Worm (Caenorhabditis elegans) whole organism, early embryonic: ENCODE data around the gene patr-1.

Experiments
- B0310.2 ChIP-seq: sonication (generic microtip); optimal IDR thresholded peaks from 2 replicates; lab custom pipeline; 2016; ENCODE audit warnings: mild to moderate bottlenecking, missing genetic modification characterization, missing compliant biosample characterization
- ama-1 ChIP-seq: fragments of 150-350 bp; optimal IDR thresholded peaks from 2 replicates; lab custom pipeline; 2014
- ceh-36 ChIP-seq: sonication (generic microtip); optimal IDR thresholded peaks from 2 replicates; lab custom pipeline; 2016; ENCODE audit warnings: missing genetic modification characterization, inconsistent platforms, missing compliant biosample characterization
- flt-1 ChIP-seq: fragments of 200-800 bp; sonication (Bioruptor generic); IDR thresholded peaks from 2 replicates; pipeline ENCODE4 v1.3.6; 2022; ENCODE audit warnings: missing genetic modification characterization, missing compliant biosample characterization
- hmbx-1 ChIP-seq: sonication (generic microtip); optimal IDR thresholded peaks from 2 replicates; lab custom pipeline; 2016; ENCODE audit warnings: mild to moderate bottlenecking, missing genetic modification characterization, missing compliant biosample characterization
- pes-1 ChIP-seq: fragments of 200-800 bp; sonication (Bioruptor generic); IDR thresholded peaks from 2 replicates; pipeline ENCODE4 v1.3.6; 2022; ENCODE audit warnings: missing genetic modification reagents, missing genetic modification characterization, missing compliant biosample characterization
- sea-1 ChIP-seq: fragments of 200-800 bp; sonication (Bioruptor generic); conservative IDR thresholded peaks from 2 replicates; pipeline ENCODE4 v1.3.6; 2022; ENCODE audit warnings: missing genetic modification characterization, missing compliant biosample characterization
- tbx-11 ChIP-seq: fragments of 200-800 bp; sonication (Bioruptor generic); IDR thresholded peaks from 2 replicates; pipeline ENCODE4 v1.3.6; 2022; ENCODE audit warnings: missing genetic modification characterization, missing compliant biosample characterization
- tbx-37 ChIP-seq: fragments of 200-800 bp; sonication (Bioruptor generic); conservative IDR thresholded peaks from 2 replicates; pipeline ENCODE4 v1.3.6; 2022; ENCODE audit warnings: missing genetic modification reagents, missing genetic modification characterization, missing compliant biosample characterization
- tra-4 ChIP-seq: sonication (generic microtip); optimal IDR thresholded peaks from 2 replicates; lab custom pipeline; 2017; ENCODE audit warnings: missing genetic modification characterization, missing compliant biosample characterization

ce11 chrII:11816014-11816413, 38.3 kb upstream of the patr-1 start:
- TF ChIP-seq tra-4 (tag; lab: Kevin White, UChicago): no peak
- no peak for TF ChIP-seq hmbx-1 (tag; lab: Kevin White, UChicago)
- no peak for TF ChIP-seq ama-1 (lab: Kevin White, UChicago)
- TF ChIP-seq B0310.2 (tag; lab: Kevin White, UChicago): no peak
- TF ChIP-seq tbx-11 (GFP tag; lab: Robert Waterston, UW): no peak
- no peak for TF ChIP-seq ceh-36 (tag; lab: Kevin White, UChicago)
- TF ChIP-seq tbx-37 (GFP tag; lab: Robert Waterston, UW): no peak
- no peak for TF ChIP-seq pes-1 (GFP tag; lab: Robert Waterston, UW)
- TF ChIP-seq sea-1 (GFP tag; lab: Robert Waterston, UW): no peak
- TF ChIP-seq flt-1 (GFP tag; lab: Robert Waterston, UW): no peak
